Fruit fly (Drosophila melanogaster) whole organism, embryonic: ENCODE data around the gene CG13063.
A peak's percentile ranks its signal among the peaks of the same experiment; 100 is the strongest.

Source experiments
- Antp ChIP-seq: fragments of 200-800 bp; sonication (Bioruptor generic); optimal IDR thresholded peaks from 3 replicates; lab custom pipeline; 2016; ENCODE audit warnings: missing biosample characterization, missing genetic modification characterization
- CG10209 ChIP-seq: fragments of 200-800 bp; sonication (Bioruptor generic); optimal IDR thresholded peaks from 3 replicates; lab custom pipeline; 2017; ENCODE audit warnings: missing biosample characterization, mild to moderate bottlenecking, missing genetic modification characterization, missing genetic modification reagents
- CG10654 ChIP-seq: fragments of 200-800 bp; sonication (Bioruptor generic); optimal IDR thresholded peaks from 2 replicates; lab custom pipeline; 2016; ENCODE audit warnings: missing biosample characterization, missing genetic modification characterization
- CG11504 ChIP-seq: fragments of 200-800 bp; sonication (Bioruptor generic); optimal IDR thresholded peaks from 3 replicates; lab custom pipeline; 2019; ENCODE audit warnings: missing biosample characterization, mild to moderate bottlenecking, missing genetic modification characterization, moderate library complexity
- CG13775 ChIP-seq: fragments of 200-800 bp; sonication (Bioruptor generic); optimal IDR thresholded peaks from 3 replicates; lab custom pipeline; 2017; ENCODE audit warnings: missing biosample characterization, mild to moderate bottlenecking, missing genetic modification characterization
- CG15269 ChIP-seq: fragments of 200-800 bp; sonication (Bioruptor generic); optimal IDR thresholded peaks from 2 replicates; lab custom pipeline; 2018; ENCODE audit warnings: missing biosample characterization, mild to moderate bottlenecking, missing genetic modification characterization, moderate library complexity
- CG17361 ChIP-seq: fragments of 200-800 bp; sonication (Bioruptor generic); IDR thresholded peaks from 3 replicates; pipeline ENCODE4 v1.3.6; 2022; ENCODE audit warnings: missing biosample characterization, missing genetic modification characterization
- CG18476 ChIP-seq: fragments of 200-800 bp; sonication (Bioruptor generic); optimal IDR thresholded peaks from 2 replicates; lab custom pipeline; 2016; ENCODE audit warnings: missing biosample characterization, mild to moderate bottlenecking, missing genetic modification characterization
- CG18599 ChIP-seq: fragments of 200-800 bp; sonication (Bioruptor generic); optimal IDR thresholded peaks from 3 replicates; lab custom pipeline; 2017; ENCODE audit warnings: missing biosample characterization, missing genetic modification characterization, mild to moderate bottlenecking, moderate library complexity, missing genetic modification reagents
- CG18619 ChIP-seq: fragments of 200-800 bp; sonication (Bioruptor generic); optimal IDR thresholded peaks from 3 replicates; lab custom pipeline; 2017; ENCODE audit warnings: missing biosample characterization, mild to moderate bottlenecking, missing genetic modification characterization
- CG30403 ChIP-seq: fragments of 200-800 bp; sonication (Bioruptor generic); optimal IDR thresholded peaks from 3 replicates; lab custom pipeline; 2016; ENCODE audit warnings: missing biosample characterization, missing genetic modification characterization
- CG32767 ChIP-seq: fragments of 200-800 bp; sonication (Bioruptor generic); IDR thresholded peaks from 2 replicates; pipeline ENCODE4 v1.3.6; 2022; ENCODE audit warnings: missing biosample characterization, missing genetic modification characterization
- CG32772 ChIP-seq: fragments of 200-800 bp; sonication (Bioruptor generic); IDR thresholded peaks from 2 replicates; pipeline ENCODE4 v1.3.6; 2022; ENCODE audit warnings: missing biosample characterization, missing genetic modification characterization
- CG34422 ChIP-seq: fragments of 200-800 bp; sonication (Bioruptor generic); IDR thresholded peaks from 3 replicates; pipeline ENCODE4 v1.3.6; 2022; ENCODE audit warnings: missing biosample characterization, missing genetic modification characterization
- CG4404 ChIP-seq: fragments of 200-800 bp; sonication (Bioruptor generic); IDR thresholded peaks from 2 replicates; pipeline ENCODE4 v1.3.6; 2022; ENCODE audit warnings: missing biosample characterization, missing genetic modification characterization
- CG5953 ChIP-seq: fragments of 200-800 bp; sonication (Bioruptor generic); IDR thresholded peaks from 2 replicates; pipeline ENCODE4 v1.3.6; 2022; ENCODE audit warnings: missing biosample characterization, missing genetic modification characterization
- CG7357 ChIP-seq: fragments of 200-800 bp; sonication (Bioruptor generic); IDR thresholded peaks from 3 replicates; pipeline ENCODE4 v1.3.6; 2022; ENCODE audit warnings: missing biosample characterization, missing genetic modification characterization
- CG7839 ChIP-seq: fragments of 200-800 bp; sonication (Bioruptor generic); optimal IDR thresholded peaks from 3 replicates; lab custom pipeline; 2018; ENCODE audit warnings: missing biosample characterization, mild to moderate bottlenecking, missing genetic modification characterization, moderate library complexity
- CG8924 ChIP-seq: fragments of 200-800 bp; optimal IDR thresholded peaks from 3 replicates; lab custom pipeline; 2019; ENCODE audit warnings: missing biosample characterization, mild to moderate bottlenecking, missing genetic modification characterization, moderate library complexity
- CG8944 ChIP-seq: fragments of 200-800 bp; sonication (Bioruptor generic); optimal IDR thresholded peaks from 3 replicates; lab custom pipeline; 2016; ENCODE audit warnings: missing biosample characterization, missing genetic modification characterization
- CG9215 ChIP-seq: fragments of 200-800 bp; sonication (Bioruptor generic); IDR thresholded peaks from 2 replicates; pipeline ENCODE4 v1.3.6; 2022; ENCODE audit warnings: missing biosample characterization, missing genetic modification characterization
- CrebB ChIP-seq: fragments of 200-800 bp; sonication (Bioruptor generic); optimal IDR thresholded peaks from 3 replicates; lab custom pipeline; 2018; ENCODE audit warnings: missing biosample characterization, mild to moderate bottlenecking, missing genetic modification characterization
- D ChIP-seq, 2 experiments: fragments of 200-800 bp in 1 of 2; fragments of >200 bp in 1 of 2; sonication (Bioruptor generic) in 1 of 2; optimal IDR thresholded peaks; 2 replicates in 1 of 2; 3 replicates in 1 of 2; lab custom pipeline; 2017; ENCODE audit warnings: mild to moderate bottlenecking in 1 of 2, missing biosample characterization in 1 of 2, missing genetic modification characterization in 1 of 2, missing genetic modification reagents in 1 of 2
- H15 ChIP-seq: fragments of 200-800 bp; sonication (Bioruptor generic); IDR thresholded peaks from 3 replicates; pipeline ENCODE4 v1.3.6; 2022; ENCODE audit warnings: missing biosample characterization, missing genetic modification characterization
- H2.0 ChIP-seq: fragments of 200-800 bp; sonication (Bioruptor generic); IDR thresholded peaks from 2 replicates; pipeline ENCODE4 v1.3.6; 2022; ENCODE audit warnings: missing biosample characterization, missing genetic modification characterization
- HHEX ChIP-seq: fragments of 200-800 bp; sonication (Bioruptor generic); optimal IDR thresholded peaks from 3 replicates; lab custom pipeline; 2017; ENCODE audit warnings: missing biosample characterization, mild to moderate bottlenecking, missing genetic modification characterization, missing genetic modification reagents
- HLH4C ChIP-seq: fragments of 200-800 bp; sonication (Bioruptor generic); IDR thresholded peaks from 3 replicates; pipeline ENCODE4 v1.3.6; 2022; ENCODE audit warnings: missing biosample characterization, missing genetic modification characterization; ENCODE audit not compliant: partially characterized antibody
- HLHmδ ChIP-seq: fragments of 200-800 bp; sonication (Bioruptor generic); optimal IDR thresholded peaks from 2 replicates; lab custom pipeline; 2018; ENCODE audit warnings: missing biosample characterization, mild to moderate bottlenecking, missing genetic modification characterization, moderate library complexity
- Hr51 ChIP-seq, 2 experiments: fragments of 200-800 bp; sonication (Bioruptor generic); optimal IDR thresholded peaks; 2 replicates in 1 of 2; 3 replicates in 1 of 2; lab custom pipeline; 2016 to 2018; ENCODE audit warnings: missing biosample characterization in 2 of 2, missing genetic modification characterization in 2 of 2, mild to moderate bottlenecking in 1 of 2, moderate library complexity in 1 of 2
- Lhr ChIP-seq: fragments of 200-800 bp; sonication (Bioruptor generic); optimal IDR thresholded peaks from 3 replicates; lab custom pipeline; 2017; ENCODE audit warnings: mild to moderate bottlenecking, missing biosample characterization, missing genetic modification reagents, missing genetic modification characterization
- NK7.1 ChIP-seq: fragments of 200-800 bp; sonication (Bioruptor generic); optimal IDR thresholded peaks from 3 replicates; lab custom pipeline; 2016; ENCODE audit warnings: missing biosample characterization, missing genetic modification characterization
- Oaz ChIP-seq: fragments of 200-800 bp; sonication (Bioruptor generic); IDR thresholded peaks from 2 replicates; pipeline ENCODE4 v1.3.6; 2022; ENCODE audit warnings: missing biosample characterization, missing genetic modification characterization
- Rx ChIP-seq: fragments of 200-800 bp; sonication (Bioruptor generic); IDR thresholded peaks from 2 replicates; pipeline ENCODE4 v1.3.6; 2022; ENCODE audit warnings: missing biosample characterization, missing genetic modification characterization
- Xbp1 ChIP-seq: fragments of 200-800 bp; sonication (Bioruptor generic); optimal IDR thresholded peaks from 3 replicates; lab custom pipeline; 2016; ENCODE audit warnings: missing biosample characterization, mild to moderate bottlenecking, missing genetic modification characterization
- eve ChIP-seq, 2 experiments: fragments of >200 bp; optimal IDR thresholded peaks; 2 replicates each; lab custom pipeline; 2017; ENCODE audit warnings: missing biosample characterization in 2 of 2, missing genetic modification characterization in 2 of 2
- gem ChIP-seq: fragments of 200-800 bp; sonication (Bioruptor generic); optimal IDR thresholded peaks from 2 replicates; lab custom pipeline; 2019; ENCODE audit warnings: missing biosample characterization, mild to moderate bottlenecking, missing genetic modification characterization, moderate library complexity
- insv ChIP-seq, 2 experiments: fragments of 200-800 bp; sonication (Bioruptor generic); optimal IDR thresholded peaks; 3 replicates each; lab custom pipeline; 2016 to 2018; ENCODE audit warnings: missing biosample characterization in 2 of 2, missing genetic modification characterization in 2 of 2
- lab ChIP-seq: fragments of 200-800 bp; sonication (Bioruptor generic); optimal IDR thresholded peaks from 3 replicates; lab custom pipeline; 2017; ENCODE audit warnings: missing biosample characterization, missing genetic modification characterization, mild to moderate bottlenecking, moderate library complexity, missing genetic modification reagents
- luna ChIP-seq: fragments of 200-800 bp; sonication (Bioruptor generic); optimal IDR thresholded peaks from 2 replicates; lab custom pipeline; 2016; ENCODE audit warnings: missing biosample characterization, missing genetic modification characterization
- mld ChIP-seq: fragments of 200-800 bp; sonication (Bioruptor generic); IDR thresholded peaks from 3 replicates; pipeline ENCODE4 v1.3.6; 2022; ENCODE audit warnings: missing biosample characterization, missing genetic modification characterization; ENCODE audit not compliant: partially characterized antibody
- ranshi ChIP-seq: fragments of 200-800 bp; sonication (Bioruptor generic); IDR thresholded peaks from 2 replicates; pipeline ENCODE4 v1.3.6; 2022; ENCODE audit warnings: missing biosample characterization, missing genetic modification characterization
- sens-2 ChIP-seq: fragments of 200-800 bp; sonication (Bioruptor generic); IDR thresholded peaks from 2 replicates; pipeline ENCODE4 v1.3.6; 2022; ENCODE audit warnings: missing biosample characterization, missing genetic modification characterization
- sisA ChIP-seq: fragments of 200-800 bp; sonication (Bioruptor generic); IDR thresholded peaks from 2 replicates; pipeline ENCODE4 v1.3.6; 2022; ENCODE audit warnings: missing biosample characterization, missing genetic modification characterization
- slbo ChIP-seq: fragments of 200-800 bp; sonication (Bioruptor generic); IDR thresholded peaks from 2 replicates; pipeline ENCODE4 v1.3.6; 2022; ENCODE audit warnings: missing biosample characterization, missing genetic modification characterization
- so ChIP-seq: fragments of 200-800 bp; sonication (Bioruptor generic); IDR thresholded peaks from 3 replicates; pipeline ENCODE4 v1.3.6; 2022; ENCODE audit warnings: missing biosample characterization, missing genetic modification characterization
- sr ChIP-seq: fragments of 200-800 bp; sonication (Bioruptor generic); IDR thresholded peaks from 3 replicates; pipeline ENCODE4 v1.3.6; 2022; ENCODE audit warnings: missing biosample characterization, missing genetic modification characterization
- stc ChIP-seq: fragments of 200-800 bp; sonication (Bioruptor generic); IDR thresholded peaks from 2 replicates; pipeline ENCODE4 v1.3.6; 2022; ENCODE audit warnings: missing biosample characterization, missing genetic modification characterization
- tgo ChIP-seq: fragments of 200-800 bp; sonication (Bioruptor generic); IDR thresholded peaks from 3 replicates; pipeline ENCODE4 v1.3.6; 2022; ENCODE audit warnings: missing biosample characterization, missing genetic modification characterization
- tx ChIP-seq: fragments of 200-800 bp; sonication (Bioruptor generic); optimal IDR thresholded peaks from 2 replicates; lab custom pipeline; 2016; ENCODE audit warnings: missing biosample characterization, missing genetic modification characterization
- vvl ChIP-seq: fragments of 200-800 bp; sonication (Bioruptor generic); IDR thresholded peaks from 2 replicates; pipeline ENCODE4 v1.3.6; 2022; ENCODE audit warnings: missing biosample characterization, missing genetic modification characterization

Gene CG13063

DNA sequence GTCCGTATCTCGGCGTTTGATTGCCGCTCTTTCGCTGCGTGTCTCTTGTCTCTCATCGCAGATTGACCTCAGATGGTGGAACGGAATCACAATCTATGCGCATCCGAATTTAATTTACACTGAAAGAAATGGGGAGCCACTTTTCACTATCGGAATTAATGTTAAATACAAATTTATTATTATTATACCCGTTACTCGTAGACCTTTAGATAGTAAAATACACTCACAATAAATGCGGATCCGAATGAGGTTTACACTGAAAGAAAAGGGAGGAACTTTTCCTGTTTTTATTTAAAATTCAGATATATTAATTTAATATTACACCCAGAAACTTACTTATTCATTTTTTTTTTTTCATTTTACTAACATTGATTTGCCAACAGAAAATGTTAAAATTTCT, 17.3 kb upstream of the CG13063 start (continued):
- no peak for TF ChIP-seq Oaz
- peak; percentile 40; the same call in 1 of the 2 replicates for TF ChIP-seq vvl
- peak; percentile 11 for TF ChIP-seq CG13775 (GFP tag; lab: Kevin White, UChicago)
- peak; percentile 43; the same call in 1 of the 3 replicates for TF ChIP-seq tgo
- no peak; the same call in 2 of the 3 replicates for TF ChIP-seq sr (GFP tag; lab: Robert Waterston, UW)
- TF ChIP-seq HHEX (GFP tag; lab: Kevin White, UChicago), result no peak
- TF ChIP-seq lab (GFP tag; lab: Kevin White, UChicago), result peak; percentile 19
- TF ChIP-seq tx, result no peak
- no peak for TF ChIP-seq CG5953 (GFP tag; lab: Robert Waterston, UW)
- no peak for TF ChIP-seq CG8944 (GFP tag; lab: Kevin White, UChicago)
- peak; percentile 2 for TF ChIP-seq CG10654 (GFP tag; lab: Kevin White, UChicago)
- no peak for TF ChIP-seq CG9215 (GFP tag; lab: Robert Waterston, UW)
- peak; percentile 15; the same call in 1 of the 2 replicates for TF ChIP-seq sisA (GFP tag; lab: Robert Waterston, UW)
- no peak for TF ChIP-seq Lhr
- peak; percentile 67 for TF ChIP-seq CG15269 (tag; lab: Kevin White, UChicago)
- no peak for TF ChIP-seq Antp (GFP tag; lab: Kevin White, UChicago)
- peak; percentile 46; the same call in 1 of the 2 replicates for TF ChIP-seq CG32767 (GFP tag; lab: Robert Waterston, UW)
- TF ChIP-seq CG8924, result no peak
- TF ChIP-seq CG17361 (GFP tag; lab: Robert Waterston, UW), result no peak
- TF ChIP-seq Rx (GFP tag; lab: Robert Waterston, UW), result no peak
- TF ChIP-seq NK7.1 (GFP tag; lab: Kevin White, UChicago), result no peak
- 0 out of 2 replicates have a peak, but pooled peaks have one; percentile 26 for TF ChIP-seq stc (GFP tag; lab: Robert Waterston, UW)
- no peak for TF ChIP-seq luna (GFP tag; lab: Kevin White, UChicago)
- TF ChIP-seq CG30403 (GFP tag; lab: Kevin White, UChicago), result peak; percentile 48
- TF ChIP-seq CG18599 (GFP tag; lab: Kevin White, UChicago), result no peak
- no peak for TF ChIP-seq H2.0
- peak in 1 of 2 experiments; percentile 69 for TF ChIP-seq Hr51 (GFP tag; optimal IDR thresholded peaks at IDR 0.05; lab: Kevin White, UChicago)
- no peak for TF ChIP-seq sens-2 (GFP tag; lab: Robert Waterston, UW)
- TF ChIP-seq CG10209 (GFP tag; lab: Kevin White, UChicago), result peak; percentile 23
- no peak for TF ChIP-seq CrebB (tag; lab: Kevin White, UChicago)
- peak; percentile 50; the same call in 1 of the 3 replicates for TF ChIP-seq CG34422 (GFP tag; lab: Robert Waterston, UW)
- TF ChIP-seq CG7839 (tag; lab: Kevin White, UChicago), result peak; percentile 39
- TF ChIP-seq ranshi (GFP tag; lab: Robert Waterston, UW), result 0 out of 2 replicates have a peak, but pooled peaks have one; percentile 28
- TF ChIP-seq D (optimal IDR thresholded peaks at IDR 0.05; lab: Kevin White, UChicago), result no peak
- TF ChIP-seq D (GFP tag; optimal IDR thresholded peaks at IDR 0.05; lab: Kevin White, UChicago), result no peak
- TF ChIP-seq CG4404 (GFP tag; lab: Robert Waterston, UW), result no peak
- peak; percentile 22; the same call in 1 of the 2 replicates for TF ChIP-seq slbo (GFP tag; lab: Robert Waterston, UW)
- peak; percentile 56 for TF ChIP-seq Xbp1 (GFP tag; lab: Kevin White, UChicago)
- no peak for TF ChIP-seq eve (GFP tag; optimal IDR thresholded peaks at IDR 0.05; lab: Kevin White, UChicago)
- peak; percentile 58; the same call in 2 of the 3 replicates for TF ChIP-seq so (GFP tag; lab: Robert Waterston, UW)
- TF ChIP-seq gem, result peak; percentile 65
- TF ChIP-seq insv (GFP tag; optimal IDR thresholded peaks at IDR 0.05; lab: Kevin White, UChicago), result no peak
- 0 out of 2 replicates have a peak, but pooled peaks have one; percentile 25 for TF ChIP-seq CG32772 (GFP tag; lab: Robert Waterston, UW)
- no peak for TF ChIP-seq mld
- no peak for TF ChIP-seq CG18476 (GFP tag; lab: Kevin White, UChicago)
- TF ChIP-seq CG18619 (GFP tag; lab: Kevin White, UChicago), result no peak
- TF ChIP-seq HLH4C (GFP tag; lab: Robert Waterston, UW), result no peak
- 0 out of 3 replicates have a peak, but pooled peaks have one; percentile 21 for TF ChIP-seq CG7357
- no peak for TF ChIP-seq CG11504
- no peak for TF ChIP-seq HLHmδ (GFP tag; lab: Kevin White, UChicago)
- TF ChIP-seq H15 (GFP tag; lab: Robert Waterston, UW), result peak; percentile 53; the same call in 1 of the 3 replicates
